Fruit fly (Drosophila melanogaster): ENCODE data around the gene CG13078.
A peak's percentile ranks its signal among the peaks of the same experiment; 100 is the strongest.

The CG13078 gene

DNA sequence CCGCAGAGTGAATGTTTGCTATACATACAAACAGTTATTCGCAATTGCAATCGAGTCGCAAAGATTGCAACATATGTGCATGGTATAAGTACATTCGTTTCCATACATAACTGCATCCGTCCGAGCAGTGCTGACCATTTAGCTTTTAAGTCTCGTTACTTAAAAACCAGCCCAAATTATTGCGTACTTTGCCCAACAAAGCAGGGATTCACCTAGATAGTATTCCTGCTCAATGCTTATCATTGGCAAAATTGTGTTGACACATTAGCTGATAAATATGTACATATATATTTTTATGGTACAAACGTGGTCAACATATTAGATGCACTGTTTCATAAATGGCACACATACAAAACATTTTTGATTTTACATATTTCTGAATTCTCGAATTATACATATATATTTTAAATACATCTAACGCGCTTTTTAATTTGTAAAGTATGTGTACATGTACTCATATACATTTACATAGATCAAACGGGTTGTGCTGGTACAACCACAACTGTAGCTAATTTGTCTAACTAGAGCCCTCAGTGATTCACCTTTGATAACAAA, 20.6 kb upstream of the CG13078 start:
- TF ChIP-seq ash1 (GFP tag; optimal IDR thresholded peaks at IDR 0.05): no peak
- TF ChIP-seq Awh (GFP tag; IDR thresholded peaks at IDR 0.05): no peak
- TF ChIP-seq maf-S (GFP tag; optimal IDR thresholded peaks at IDR 0.05): no peak
- TF ChIP-seq Hmx (GFP tag; optimal IDR thresholded peaks at IDR 0.05): no peak
- TF ChIP-seq Blimp-1 (GFP tag; optimal IDR thresholded peaks at IDR 0.05): no peak
- no peak for TF ChIP-seq CG10209 (GFP tag; optimal IDR thresholded peaks at IDR 0.05)
- TF ChIP-seq CG43689 (GFP tag; IDR thresholded peaks at IDR 0.05): no peak
- no peak for TF ChIP-seq dysf (GFP tag; IDR thresholded peaks at IDR 0.05)
- no peak for TF ChIP-seq chm (GFP tag; IDR thresholded peaks at IDR 0.05)
- TF ChIP-seq sug (tag; optimal IDR thresholded peaks at IDR 0.05): no peak
- TF ChIP-seq ATbp (GFP tag; optimal IDR thresholded peaks at IDR 0.05): no peak
- TF ChIP-seq CG3163 (GFP tag; optimal IDR thresholded peaks at IDR 0.05): no peak
- TF ChIP-seq CG3995 (GFP tag; optimal IDR thresholded peaks at IDR 0.05): no peak
- TF ChIP-seq crol (GFP tag; IDR thresholded peaks at IDR 0.05): no peak
- TF ChIP-seq Jarid2 (GFP tag; optimal IDR thresholded peaks at IDR 0.05): no peak
- TF ChIP-seq CG12104 (GFP tag; optimal IDR thresholded peaks at IDR 0.05): no peak
- no peak for TF ChIP-seq sob (GFP tag; IDR thresholded peaks at IDR 0.05)
- peak; percentile 60 for TF ChIP-seq CG15479 (GFP tag; optimal IDR thresholded peaks at IDR 0.05)
- TF ChIP-seq Sox102F (GFP tag; optimal IDR thresholded peaks at IDR 0.05): no peak
- TF ChIP-seq Med (GFP tag): peak; percentile 34
- no peak for TF ChIP-seq CG10565 (GFP tag; optimal IDR thresholded peaks at IDR 0.05)
- no peak for TF ChIP-seq CG7928 (GFP tag; optimal IDR thresholded peaks at IDR 0.05)
- no peak for TF ChIP-seq CG16779 (GFP tag; IDR thresholded peaks at IDR 0.05)
- peak in 1 of 2 experiments; percentile 63 for TF ChIP-seq eve (GFP tag; optimal IDR thresholded peaks at IDR 0.05)
- peak; percentile 7 for TF ChIP-seq CG2120 (GFP tag; optimal IDR thresholded peaks at IDR 0.05)
- TF ChIP-seq dan (GFP tag; IDR thresholded peaks at IDR 0.05): no peak
- no peak for TF ChIP-seq CG17359 (tag; optimal IDR thresholded peaks at IDR 0.05)
- TF ChIP-seq salm (tag; optimal IDR thresholded peaks at IDR 0.05): no peak
- peak; percentile 71 for TF ChIP-seq Sry-β (GFP tag; optimal IDR thresholded peaks at IDR 0.05)
- no peak for TF ChIP-seq sna (GFP tag; IDR thresholded peaks at IDR 0.05; ENCODE audit: partially characterized antibody)
- TF ChIP-seq tll (GFP tag; optimal IDR thresholded peaks at IDR 0.05): no peak
- TF ChIP-seq CG8944 (GFP tag; optimal IDR thresholded peaks at IDR 0.05): no peak
- TF ChIP-seq ttk (GFP tag; IDR thresholded peaks at IDR 0.05): no peak
- no peak for TF ChIP-seq insv (GFP tag; optimal IDR thresholded peaks at IDR 0.05)
- no peak for TF ChIP-seq CG2875 (GFP tag; optimal IDR thresholded peaks at IDR 0.05)
- TF ChIP-seq lbe (GFP tag; optimal IDR thresholded peaks at IDR 0.05): peak; percentile 12
- no peak for TF ChIP-seq Ets97D (GFP tag; optimal IDR thresholded peaks at IDR 0.05)
- TF ChIP-seq corto (GFP tag; optimal IDR thresholded peaks at IDR 0.05): peak; percentile 3
- TF ChIP-seq pho (GFP tag; optimal IDR thresholded peaks at IDR 0.05): no peak
- TF ChIP-seq klu (GFP tag; IDR thresholded peaks at IDR 0.05): no peak
- no peak for TF ChIP-seq ranshi (GFP tag; IDR thresholded peaks at IDR 0.05)
- TF ChIP-seq CG9609 (GFP tag; optimal IDR thresholded peaks at IDR 0.05): no peak
- no peak for TF ChIP-seq Sox100B (GFP tag; optimal IDR thresholded peaks at IDR 0.05)
- no peak for TF ChIP-seq CG12236 (GFP tag; optimal IDR thresholded peaks at IDR 0.05)
- TF ChIP-seq abd-A (tag; optimal IDR thresholded peaks at IDR 0.05): no peak
- TF ChIP-seq exex (tag; optimal IDR thresholded peaks at IDR 0.05): peak; percentile 41
- peak; percentile 11 for TF ChIP-seq grau (tag; optimal IDR thresholded peaks at IDR 0.05)
- TF ChIP-seq row (GFP tag; IDR thresholded peaks at IDR 0.05): 0 out of 3 replicates have a peak, but pooled peaks have one; percentile 5
- no peak for TF ChIP-seq CG10979 (tag; optimal IDR thresholded peaks at IDR 0.05)
- 0 out of 2 replicates have a peak, but pooled peaks have one; percentile 25 for TF ChIP-seq CG11696 (GFP tag; IDR thresholded peaks at IDR 0.05)
- no peak for TF ChIP-seq CG17328 (GFP tag; IDR thresholded peaks at IDR 0.05)
